Fruit fly (Drosophila melanogaster) whole organism, larva: ENCODE measurements around the gene elB.

Experiments used
- noc ChIP-seq: fragments of 200-800 bp; sonication (Bioruptor generic); optimal IDR thresholded peaks from 3 replicates; lab custom pipeline; 2019; ENCODE audit warnings: missing biosample characterization, mild to moderate bottlenecking, missing genetic modification characterization, moderate library complexity

Gene elB

dm6 chr2L:14381881-14382280 lies 27.5 kb downstream of the elB start:
- TF ChIP-seq noc: no peak

- TF ChIP-seq noc: no peak
Observed at dm6 chr2L:14381072-14381471, 28.3 kb downstream of the elB start, which contains the start of gene ppk. ppk (minus strand) TSS chr2L:14381172.

dm6 chr2L:14376484-14377254 lies 32.7 kb downstream of the elB start:
- TF ChIP-seq noc: peak; percentile 62

dm6 chr2L:14374024-14374423 lies 35.3 kb downstream of the elB start:
- TF ChIP-seq noc: no peak

dm6 chr2L:14373250-14373649 lies 36.1 kb downstream of the elB start:
- peak; percentile 1 for TF ChIP-seq noc

dm6 chr2L:14372254-14372717 lies 37.1 kb downstream of the elB start:
- peak; percentile 91 for TF ChIP-seq noc

- no peak for TF ChIP-seq noc
Observed at dm6 chr2L:14370777-14371096, 38.6 kb downstream of the elB start.

- no peak for TF ChIP-seq noc
Observed at dm6 chr2L:14369933-14370776, 39.2 kb downstream of the elB start.

- no peak for TF ChIP-seq noc
Observed at dm6 chr2L:14368833-14369232, 40.5 kb downstream of the elB start.

- TF ChIP-seq noc: no peak
Observed at dm6 chr2L:14367274-14367669, 42.1 kb downstream of the elB start.

- no peak for TF ChIP-seq noc
Observed at dm6 chr2L:14366590-14367273, 42.6 kb downstream of the elB start.

dm6 chr2L:14361736-14362180 lies 47.6 kb downstream of the elB start, which contains the start of gene spel1:
spel1 (plus strand) TSS chr2L:14362069.
- TF ChIP-seq noc: peak; percentile 43

- TF ChIP-seq noc: no peak
Observed at dm6 chr2L:14361281-14361680, 48.1 kb downstream of the elB start.

dm6 chr2L:14358780-14359462 lies 50.4 kb downstream of the elB start, which contains the start of gene Pgant35A:
Pgant35A (plus strand) TSS chr2L:14359252.
- TF ChIP-seq noc: peak; percentile 43

dm6 chr2L:14356793-14357372 lies 52.5 kb downstream of the elB start:
- no peak for TF ChIP-seq noc

- no peak for TF ChIP-seq noc
Observed at dm6 chr2L:14356279-14356678, 53.1 kb downstream of the elB start.
